Worm (Caenorhabditis elegans) whole organism, L4/young adult: ENCODE data around the gene set-1.

Experiments used
- W03F9.2 ChIP-seq: fragments of 150-350 bp; optimal IDR thresholded peaks from 2 replicates; lab custom pipeline; 2014; ENCODE audit warnings: missing biosample characterization, missing genetic modification characterization
- dao-5 ChIP-seq: sonication (generic microtip); optimal IDR thresholded peaks from 2 replicates; lab custom pipeline; 2016; ENCODE audit warnings: missing genotype, missing genetic modification characterization, moderate library complexity, missing compliant biosample characterization
- him-1 ChIP-seq: sonication (generic microtip); optimal IDR thresholded peaks from 2 replicates; lab custom pipeline; 2016; ENCODE audit warnings: missing genotype, missing genetic modification reagents, missing genetic modification characterization, missing compliant biosample characterization

ce11 chrIII:6449854-6450253 lies 2.3 kb downstream of the set-1 start:
- TF ChIP-seq W03F9.2 (tag; lab: Kevin White, UChicago) (no peak), him-1 (no peak), dao-5 (no peak)
